Fruit fly (Drosophila melanogaster) whole organism, embryonic: ENCODE data around the gene Cyp310a1.

Source experiments
- Abd-B ChIP-seq: fragments of 200-800 bp; sonication (Bioruptor generic); optimal IDR thresholded peaks from 2 replicates; lab custom pipeline; 2018; ENCODE audit warnings: missing biosample characterization, mild to moderate bottlenecking, missing genetic modification characterization, moderate library complexity
- BEAF-32 ChIP-seq: fragments of 200-800 bp; sonication (Bioruptor generic); optimal IDR thresholded peaks from 3 replicates; lab custom pipeline; 2017; ENCODE audit warnings: missing biosample characterization, missing genetic modification characterization, mild to moderate bottlenecking, moderate library complexity, missing genetic modification reagents
- CG10565 ChIP-seq: fragments of 200-800 bp; sonication (Bioruptor generic); optimal IDR thresholded peaks from 3 replicates; lab custom pipeline; 2016; ENCODE audit warnings: missing biosample characterization, mild to moderate bottlenecking, missing genetic modification characterization
- CG10979 ChIP-seq: fragments of 200-800 bp; sonication (Bioruptor generic); optimal IDR thresholded peaks from 2 replicates; lab custom pipeline; 2018; ENCODE audit warnings: missing biosample characterization, mild to moderate bottlenecking, missing genetic modification characterization, moderate library complexity
- CG11560 ChIP-seq: fragments of 200-800 bp; sonication (Bioruptor generic); IDR thresholded peaks from 3 replicates; pipeline ENCODE4 v1.3.6; 2022; ENCODE audit warnings: missing biosample characterization, missing genetic modification characterization
- CG12104 ChIP-seq: fragments of 200-800 bp; sonication (Bioruptor generic); optimal IDR thresholded peaks from 3 replicates; lab custom pipeline; 2016; ENCODE audit warnings: missing biosample characterization, missing genetic modification characterization
- CG12942 ChIP-seq: fragments of 200-800 bp; sonication (Bioruptor generic); optimal IDR thresholded peaks from 3 replicates; lab custom pipeline; 2016; ENCODE audit warnings: missing biosample characterization, missing genetic modification characterization
- CG13123 ChIP-seq: fragments of 200-800 bp; sonication (Bioruptor generic); optimal IDR thresholded peaks from 2 replicates; lab custom pipeline; 2016; ENCODE audit warnings: missing biosample characterization, missing genetic modification characterization
- CG13624 ChIP-seq: fragments of 200-800 bp; sonication (Bioruptor generic); optimal IDR thresholded peaks from 2 replicates; lab custom pipeline; 2016; ENCODE audit warnings: missing biosample characterization, missing genetic modification characterization
- CG15011 ChIP-seq: fragments of 200-800 bp; sonication (Bioruptor generic); optimal IDR thresholded peaks from 3 replicates; lab custom pipeline; 2018; ENCODE audit warnings: missing biosample characterization, mild to moderate bottlenecking, missing genetic modification characterization
- CG1602 ChIP-seq: fragments of 200-800 bp; sonication (Bioruptor generic); optimal IDR thresholded peaks from 3 replicates; lab custom pipeline; 2016; ENCODE audit warnings: missing biosample characterization, missing genetic modification characterization
- CG17802 ChIP-seq: fragments of 200-800 bp; sonication (Bioruptor generic); optimal IDR thresholded peaks from 2 replicates; lab custom pipeline; 2018; ENCODE audit warnings: missing biosample characterization, mild to moderate bottlenecking, missing genetic modification characterization, moderate library complexity
- CG17912 ChIP-seq: fragments of 200-800 bp; sonication (Bioruptor generic); optimal IDR thresholded peaks from 2 replicates; lab custom pipeline; 2018; ENCODE audit warnings: missing biosample characterization, mild to moderate bottlenecking, missing genetic modification characterization
- CG1832 ChIP-seq: fragments of 200-800 bp; sonication (Bioruptor generic); optimal IDR thresholded peaks from 2 replicates; lab custom pipeline; 2017; ENCODE audit warnings: missing biosample characterization, mild to moderate bottlenecking, missing genetic modification characterization, inconsistent platforms
- CG18599 ChIP-seq: fragments of 200-800 bp; sonication (Bioruptor generic); optimal IDR thresholded peaks from 3 replicates; lab custom pipeline; 2017; ENCODE audit warnings: missing biosample characterization, missing genetic modification characterization, mild to moderate bottlenecking, moderate library complexity, missing genetic modification reagents
- CG3838 ChIP-seq: fragments of 200-800 bp; sonication (Bioruptor generic); optimal IDR thresholded peaks from 3 replicates; lab custom pipeline; 2016; ENCODE audit warnings: missing biosample characterization, missing genetic modification characterization
- CG42726 ChIP-seq: fragments of 200-800 bp; sonication (Bioruptor generic); IDR thresholded peaks from 2 replicates; pipeline ENCODE4 v1.3.6; 2022; ENCODE audit warnings: missing biosample characterization, missing genetic modification characterization; ENCODE audit not compliant: partially characterized antibody
- CG4360 ChIP-seq: fragments of 200-800 bp; sonication (Bioruptor generic); IDR thresholded peaks from 2 replicates; pipeline ENCODE4 v1.3.6; 2022; ENCODE audit warnings: missing biosample characterization, missing genetic modification characterization
- CG8089 ChIP-seq: fragments of 200-800 bp; sonication (Bioruptor generic); optimal IDR thresholded peaks from 3 replicates; lab custom pipeline; 2016; ENCODE audit warnings: missing biosample characterization, missing genetic modification characterization
- CG8478 ChIP-seq: fragments of >200 bp; optimal IDR thresholded peaks from 2 replicates; lab custom pipeline; 2018
- CoRest ChIP-seq: fragments of 200-800 bp; sonication (Bioruptor generic); optimal IDR thresholded peaks from 3 replicates; lab custom pipeline; 2018; ENCODE audit warnings: missing biosample characterization, mild to moderate bottlenecking, missing genetic modification characterization, moderate library complexity
- Dip3 ChIP-seq: fragments of 200-800 bp; sonication (Bioruptor generic); optimal IDR thresholded peaks from 3 replicates; lab custom pipeline; 2016; ENCODE audit warnings: missing biosample characterization, missing genetic modification characterization
- Doc3 ChIP-seq: fragments of 200-800 bp; sonication (Bioruptor generic); IDR thresholded peaks from 3 replicates; pipeline ENCODE4 v1.3.6; 2022; ENCODE audit warnings: missing biosample characterization, missing genetic modification characterization; ENCODE audit not compliant: partially characterized antibody
- ERR ChIP-seq: fragments of 200-800 bp; sonication (Bioruptor generic); optimal IDR thresholded peaks from 2 replicates; lab custom pipeline; 2016; ENCODE audit warnings: missing biosample characterization, missing genetic modification characterization
- GATAe ChIP-seq: fragments of 200-800 bp; sonication (Bioruptor generic); conservative IDR thresholded peaks from 2 replicates; pipeline ENCODE4 v1.3.6; 2022; ENCODE audit warnings: missing biosample characterization, missing genetic modification characterization
- Gug ChIP-seq: fragments of 200-800 bp; sonication (Bioruptor generic); IDR thresholded peaks from 4 replicates; pipeline ENCODE4 v1.3.6; 2022; ENCODE audit warnings: missing biosample characterization, missing genetic modification characterization
- Nf-YB ChIP-seq: fragments of 200-800 bp; sonication (Bioruptor generic); optimal IDR thresholded peaks from 3 replicates; lab custom pipeline; 2019; ENCODE audit warnings: missing biosample characterization, mild to moderate bottlenecking, missing genetic modification characterization, moderate library complexity
- NfI ChIP-seq: fragments of 200-800 bp; sonication (Bioruptor generic); optimal IDR thresholded peaks from 3 replicates; lab custom pipeline; 2018; ENCODE audit warnings: missing biosample characterization, mild to moderate bottlenecking, missing genetic modification characterization, moderate library complexity
- Opbp ChIP-seq: fragments of 200-800 bp; sonication (Bioruptor generic); IDR thresholded peaks from 3 replicates; pipeline ENCODE4 v1.3.6; 2022; ENCODE audit warnings: missing biosample characterization, missing genetic modification characterization; ENCODE audit not compliant: partially characterized antibody
- Optix ChIP-seq: fragments of 200-800 bp; sonication (Bioruptor generic); IDR thresholded peaks from 3 replicates; pipeline ENCODE4 v1.3.6; 2022; ENCODE audit warnings: missing biosample characterization, missing genetic modification characterization
- Pdp1 ChIP-seq, 2 experiments: fragments of 200-800 bp; sonication (Bioruptor generic); optimal IDR thresholded peaks; 3 replicates each; lab custom pipeline; 2016; ENCODE audit warnings: missing biosample characterization in 2 of 2, missing genetic modification characterization in 2 of 2, mild to moderate bottlenecking in 1 of 2, moderate library complexity in 1 of 2
- Vsx1 ChIP-seq: fragments of 200-800 bp; sonication (Bioruptor generic); optimal IDR thresholded peaks from 2 replicates; lab custom pipeline; 2017; ENCODE audit warnings: missing biosample characterization, mild to moderate bottlenecking, missing genetic modification characterization, missing genetic modification reagents
- ac ChIP-seq: fragments of 200-800 bp; sonication (Bioruptor generic); optimal IDR thresholded peaks from 3 replicates; lab custom pipeline; 2017; ENCODE audit warnings: missing biosample characterization, mild to moderate bottlenecking, missing genetic modification characterization
- chm ChIP-seq: fragments of 200-800 bp; sonication (Bioruptor generic); IDR thresholded peaks from 2 replicates; pipeline ENCODE4 v1.3.6; 2022; ENCODE audit warnings: missing biosample characterization, missing genetic modification characterization
- chn ChIP-seq: fragments of 200-800 bp; sonication (Bioruptor generic); optimal IDR thresholded peaks from 2 replicates; lab custom pipeline; 2016; ENCODE audit warnings: missing biosample characterization, missing genetic modification characterization
- dati ChIP-seq: fragments of 200-800 bp; sonication (Bioruptor generic); IDR thresholded peaks from 2 replicates; pipeline ENCODE4 v1.3.6; 2022; ENCODE audit warnings: missing biosample characterization, missing genetic modification characterization
- ems ChIP-seq: fragments of 200-800 bp; sonication (Bioruptor generic); optimal IDR thresholded peaks from 3 replicates; lab custom pipeline; 2016; ENCODE audit warnings: missing biosample characterization, missing genetic modification characterization
- en ChIP-seq: fragments of 200-800 bp; sonication (Bioruptor generic); optimal IDR thresholded peaks from 2 replicates; lab custom pipeline; 2016; ENCODE audit warnings: missing biosample characterization, missing genetic modification characterization
- fru ChIP-seq: fragments of >200 bp; optimal IDR thresholded peaks from 2 replicates; lab custom pipeline; 2017
- grn ChIP-seq: fragments of 200-800 bp; sonication (Bioruptor generic); optimal IDR thresholded peaks from 3 replicates; lab custom pipeline; 2017; ENCODE audit warnings: missing biosample characterization, missing genetic modification characterization
- ind ChIP-seq: fragments of 200-800 bp; sonication (Bioruptor generic); optimal IDR thresholded peaks from 3 replicates; lab custom pipeline; 2016; ENCODE audit warnings: missing biosample characterization, missing genetic modification characterization
- ken ChIP-seq: fragments of 200-800 bp; sonication (Bioruptor generic); IDR thresholded peaks from 3 replicates; pipeline ENCODE4 v1.3.6; 2022; ENCODE audit warnings: missing biosample characterization, missing genetic modification characterization
- knrl ChIP-seq: fragments of 200-800 bp; sonication (Bioruptor generic); IDR thresholded peaks from 3 replicates; pipeline ENCODE4 v1.3.6; 2022; ENCODE audit warnings: missing biosample characterization, missing genetic modification characterization; ENCODE audit not compliant: partially characterized antibody
- nau ChIP-seq: fragments of 200-800 bp; sonication (Bioruptor generic); optimal IDR thresholded peaks from 3 replicates; lab custom pipeline; 2017; ENCODE audit warnings: missing biosample characterization, mild to moderate bottlenecking, missing genetic modification characterization, missing genetic modification reagents
- pho ChIP-seq: fragments of 200-800 bp; sonication (Bioruptor generic); optimal IDR thresholded peaks from 2 replicates; lab custom pipeline; 2016; ENCODE audit warnings: missing biosample characterization, missing genetic modification characterization
- pum ChIP-seq: fragments of 200-800 bp; sonication (Bioruptor generic); optimal IDR thresholded peaks from 2 replicates; lab custom pipeline; 2016; ENCODE audit warnings: missing biosample characterization, missing genetic modification characterization
- rib ChIP-seq: fragments of 200-800 bp; sonication (Bioruptor generic); IDR thresholded peaks from 2 replicates; pipeline ENCODE4 v1.3.6; 2022; ENCODE audit warnings: missing biosample characterization, missing genetic modification characterization
- sima ChIP-seq: fragments of 200-800 bp; sonication (Bioruptor generic); optimal IDR thresholded peaks from 2 replicates; lab custom pipeline; 2016; ENCODE audit warnings: missing biosample characterization, missing genetic modification characterization
- vvl ChIP-seq: fragments of 200-800 bp; sonication (Bioruptor generic); IDR thresholded peaks from 2 replicates; pipeline ENCODE4 v1.3.6; 2022; ENCODE audit warnings: missing biosample characterization, missing genetic modification characterization

Gene Cyp310a1

dm6 chr2L:18621357-18622211 is 31.2 kb downstream of the Cyp310a1 start (continued):
- TF ChIP-seq CG17912 (GFP tag; lab: Kevin White, UChicago), result peak; percentile 19
- peak; percentile 74 for TF ChIP-seq ind (GFP tag; lab: Kevin White, UChicago)
- no peak for TF ChIP-seq BEAF-32 (GFP tag; lab: Kevin White, UChicago)
- peak; percentile 58 for TF ChIP-seq nau (GFP tag; lab: Kevin White, UChicago)
- TF ChIP-seq CG10979 (tag; lab: Kevin White, UChicago), result peak; percentile 83
- TF ChIP-seq grn (GFP tag; lab: Kevin White, UChicago), result peak; percentile 89
- TF ChIP-seq en (GFP tag; lab: Kevin White, UChicago), result no peak
- TF ChIP-seq ken (GFP tag; lab: Robert Waterston, UW), result no peak
- peak; percentile 52; the same call in 2 of the 4 replicates for TF ChIP-seq Gug
- TF ChIP-seq CG3838, result peak; percentile 11
- peak; percentile 85 for TF ChIP-seq vvl (GFP tag; lab: Robert Waterston, UW)
- TF ChIP-seq CG42726 (GFP tag; lab: Robert Waterston, UW), result no peak
- TF ChIP-seq chm (GFP tag; lab: Robert Waterston, UW), result peak; percentile 28; the same call in 1 of the 2 replicates
- TF ChIP-seq CG17802 (tag; lab: Kevin White, UChicago), result peak; percentile 2
- peak; percentile 66 for TF ChIP-seq CG1602 (GFP tag; lab: Kevin White, UChicago)
- peak; percentile 89 for TF ChIP-seq CG18599 (GFP tag; lab: Kevin White, UChicago)
- peak; percentile 49 for TF ChIP-seq chn (GFP tag; lab: Kevin White, UChicago)
- TF ChIP-seq Dip3 (GFP tag; lab: Kevin White, UChicago), result peak; percentile 48
- peak; percentile 67 for TF ChIP-seq CG12104 (GFP tag; lab: Kevin White, UChicago)
- peak; percentile 43 for TF ChIP-seq ems (GFP tag; lab: Kevin White, UChicago)
- TF ChIP-seq Optix (GFP tag; lab: Robert Waterston, UW), result no peak
- peak; percentile 53 for TF ChIP-seq Nf-YB
- TF ChIP-seq dati, result no peak
- TF ChIP-seq CG13624 (GFP tag; lab: Kevin White, UChicago), result peak; percentile 69
- TF ChIP-seq CG13123 (GFP tag; lab: Kevin White, UChicago), result peak; percentile 48
- TF ChIP-seq NfI (GFP tag; lab: Kevin White, UChicago), result peak; percentile 69
- TF ChIP-seq CG15011 (GFP tag; lab: Kevin White, UChicago), result peak; percentile 59
- no peak for TF ChIP-seq CG8478
- no peak for TF ChIP-seq CG4360 (GFP tag; lab: Robert Waterston, UW)
- no peak for TF ChIP-seq CG8089
- peak; percentile 88 for TF ChIP-seq CoRest (tag; lab: Kevin White, UChicago)
- TF ChIP-seq pho, result peak; percentile 80
- peak; percentile 6 to 69 for TF ChIP-seq Pdp1 (GFP tag; optimal IDR thresholded peaks at IDR 0.05; lab: Kevin White, UChicago)
- no peak for TF ChIP-seq CG10565 (GFP tag; lab: Kevin White, UChicago)
- TF ChIP-seq ERR (GFP tag; lab: Kevin White, UChicago), result no peak
- TF ChIP-seq sima (GFP tag; lab: Kevin White, UChicago), result no peak
- TF ChIP-seq CG1832, result no peak
- TF ChIP-seq Abd-B (GFP tag; lab: Kevin White, UChicago), result peak; percentile 71
- peak; percentile 25 for TF ChIP-seq CG12942 (GFP tag; lab: Kevin White, UChicago)
- TF ChIP-seq ac (GFP tag; lab: Kevin White, UChicago), result no peak
- no peak for TF ChIP-seq Doc3 (GFP tag; lab: Robert Waterston, UW)
- no peak for TF ChIP-seq knrl (GFP tag; lab: Robert Waterston, UW)
- TF ChIP-seq pum (GFP tag; lab: Kevin White, UChicago), result no peak
- TF ChIP-seq Opbp, result no peak
- peak; percentile 54; the same call in 1 of the 2 replicates for TF ChIP-seq rib (GFP tag; lab: Robert Waterston, UW)
- TF ChIP-seq Vsx1, result peak; percentile 57
- TF ChIP-seq CG11560 (tag; lab: Robert Waterston, UW), result peak; percentile 54; the same call in 2 of the 3 replicates
- peak; percentile 88 for TF ChIP-seq GATAe
- TF ChIP-seq fru, result no peak
